Fruit fly (Drosophila melanogaster) whole organism, prepupa: ENCODE measurements around the gene CG34169.

Source experiments
- CG15336 ChIP-seq: fragments of 200-800 bp; sonication (Bioruptor generic); IDR thresholded peaks from 2 replicates; pipeline ENCODE4 v1.3.6; 2022; ENCODE audit warnings: missing biosample characterization, missing genetic modification characterization
- CG32006 ChIP-seq: fragments of 200-800 bp; sonication (Bioruptor generic); optimal IDR thresholded peaks from 3 replicates; lab custom pipeline; 2017; ENCODE audit warnings: missing biosample characterization, mild to moderate bottlenecking, missing genetic modification characterization
- CG4318 ChIP-seq: fragments of 200-800 bp; sonication (Bioruptor generic); optimal IDR thresholded peaks from 3 replicates; lab custom pipeline; 2017; ENCODE audit warnings: missing biosample characterization, mild to moderate bottlenecking, missing genetic modification characterization
- Hr4 ChIP-seq: fragments of 200-800 bp; sonication (Bioruptor generic); optimal IDR thresholded peaks from 3 replicates; lab custom pipeline; 2016; ENCODE audit warnings: missing biosample characterization, missing genetic modification characterization

dm6 chr2L:17221462-17221861 is 48.2 kb downstream of the CG34169 start:
- no peak for TF ChIP-seq CG4318 (GFP tag; lab: Kevin White, UChicago)
- no peak for TF ChIP-seq CG15336 (GFP tag; lab: Robert Waterston, UW)
- no peak for TF ChIP-seq Hr4
- no peak for TF ChIP-seq CG32006 (GFP tag; lab: Kevin White, UChicago)
